Fruit fly (Drosophila melanogaster): ENCODE measurements around the gene RpL35.

RpL35 gene

DNA sequence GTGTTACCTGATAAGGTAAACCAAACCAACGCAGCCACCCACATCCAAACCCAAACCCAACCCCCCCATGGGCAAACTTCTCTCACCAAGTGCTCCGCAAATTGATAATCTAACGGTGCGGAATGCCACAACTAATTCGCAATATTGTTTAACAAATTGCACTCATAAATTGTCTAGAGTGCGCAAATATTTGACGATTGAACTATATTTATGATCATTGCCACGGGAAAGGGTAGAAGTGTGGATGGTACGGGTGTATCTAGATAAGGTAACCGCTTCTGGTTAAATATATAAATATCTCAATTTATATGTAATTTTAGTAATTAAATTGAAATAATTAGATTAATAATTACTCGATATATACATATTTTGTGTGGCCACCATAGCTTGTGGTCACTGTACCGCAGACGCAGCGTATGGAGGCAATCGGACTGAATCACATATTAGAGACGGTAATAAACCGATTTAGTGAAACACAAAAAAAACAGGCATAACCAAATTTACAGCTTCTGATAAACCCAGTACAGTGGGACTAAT, 46.3 kb downstream of the RpL35 start:
- TF ChIP-seq GATAd (GFP tag; optimal IDR thresholded peaks at IDR 0.05) (no peak), dmrt93B (GFP tag; optimal IDR thresholded peaks at IDR 0.05) (peak; percentile 42), lola (GFP tag; optimal IDR thresholded peaks at IDR 0.05) (no peak), Rel (GFP tag; optimal IDR thresholded peaks at IDR 0.05) (no peak), Rel (tag; optimal IDR thresholded peaks at IDR 0.05) (peak; percentile 67), Hnf4 (GFP tag; optimal IDR thresholded peaks at IDR 0.05) (peak; percentile 55), pan (optimal IDR thresholded peaks at IDR 0.05) (no peak), psq (GFP tag; optimal IDR thresholded peaks at IDR 0.05) (peak; percentile 55), sage (GFP tag; optimal IDR thresholded peaks at IDR 0.05) (peak; percentile 52), OdsH (GFP tag; optimal IDR thresholded peaks at IDR 0.05) (peak; percentile 72), CG32264 (GFP tag; optimal IDR thresholded peaks at IDR 0.05) (no peak), CrebA (GFP tag; optimal IDR thresholded peaks at IDR 0.05; ENCODE audit: borderline replicate concordance) (no peak), woc (GFP tag; optimal IDR thresholded peaks at IDR 0.05) (no peak), ey (GFP tag; optimal IDR thresholded peaks at IDR 0.05) (peak; percentile 46), h (GFP tag; optimal IDR thresholded peaks at IDR 0.05) (peak; percentile 70), usp (GFP tag; optimal IDR thresholded peaks at IDR 0.05) (no peak), Dif (GFP tag; optimal IDR thresholded peaks at IDR 0.05; ENCODE audit: partially characterized antibody) (no peak), sv (GFP tag; optimal IDR thresholded peaks at IDR 0.05) (no peak), fru (GFP tag; optimal IDR thresholded peaks at IDR 0.05) (peak; percentile 67), br (GFP tag; optimal IDR thresholded peaks at IDR 0.05) (peak; percentile 39), Hr78 (GFP tag; optimal IDR thresholded peaks at IDR 0.05) (no peak), rgr (GFP tag; optimal IDR thresholded peaks at IDR 0.05) (peak; percentile 84), dsf (GFP tag; optimal IDR thresholded peaks at IDR 0.05; ENCODE audit: borderline replicate concordance) (no peak), foxo (GFP tag; optimal IDR thresholded peaks at IDR 0.05) (peak in 1 of 2 experiments; percentile 83), Sp1 (GFP tag; optimal IDR thresholded peaks at IDR 0.05) (peak; percentile 81), jim (GFP tag; optimal IDR thresholded peaks at IDR 0.05) (no peak), Mio (GFP tag; optimal IDR thresholded peaks at IDR 0.05) (no peak), Vsx2 (GFP tag; optimal IDR thresholded peaks at IDR 0.05; ENCODE audit: partially characterized antibody) (no peak), dl (GFP tag; optimal IDR thresholded peaks at IDR 0.05; ENCODE audit: insufficient read depth in 1 of 2, partially characterized antibody in 2 of 2) (no peak), HLH106 (tag; optimal IDR thresholded peaks at IDR 0.05) (peak; percentile 84), brk (GFP tag; optimal IDR thresholded peaks at IDR 0.05) (peak; percentile 45), tai (GFP tag; optimal IDR thresholded peaks at IDR 0.05) (no peak), Hr83 (GFP tag; optimal IDR thresholded peaks at IDR 0.05; ENCODE audit: poor library complexity, severe bottlenecking) (no peak), Abd-B (GFP tag; optimal IDR thresholded peaks at IDR 0.05) (no peak), Dfd (GFP tag; optimal IDR thresholded peaks at IDR 0.05) (no peak), Myc (optimal IDR thresholded peaks at IDR 0.05) (no peak), CG9705 (GFP tag; optimal IDR thresholded peaks at IDR 0.05) (peak; percentile 59), Jra (GFP tag; optimal IDR thresholded peaks at IDR 0.05) (no peak), N (GFP tag; optimal IDR thresholded peaks at IDR 0.05) (no peak)
